Fruit fly (Drosophila melanogaster): ENCODE data around the gene Svip.

DNA sequence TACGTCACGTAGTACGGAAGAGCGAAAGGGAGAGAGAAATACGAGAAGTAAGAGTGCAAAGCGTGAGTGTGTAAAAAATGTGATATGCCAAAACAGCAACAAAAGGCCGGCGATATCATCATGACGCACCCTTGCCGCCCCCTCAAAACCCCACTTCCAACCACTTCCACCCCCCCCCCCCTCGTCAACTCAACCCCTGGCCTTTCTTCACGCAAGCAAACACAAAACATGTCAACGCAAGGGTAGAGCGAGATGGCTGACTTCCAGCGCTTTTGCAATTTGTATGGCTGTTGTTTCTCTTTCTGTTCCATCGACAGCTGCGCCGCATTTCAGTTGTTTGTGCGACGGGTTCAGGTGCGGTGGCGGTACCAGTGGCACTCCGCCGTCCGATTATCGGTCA lies 23.1 kb upstream of the Svip start:
- TF ChIP-seq Myc (optimal IDR thresholded peaks at IDR 0.05) = no peak
- no peak for TF ChIP-seq psq (optimal IDR thresholded peaks at IDR 0.05)
- no peak for TF ChIP-seq insv (optimal IDR thresholded peaks at IDR 0.05)

Measured in Kc167 (cell line).